Fruit fly (Drosophila melanogaster): ENCODE data around the gene ru.
A peak's percentile ranks its signal among the peaks of the same experiment; 100 is the strongest.

Gene ru

DNA sequence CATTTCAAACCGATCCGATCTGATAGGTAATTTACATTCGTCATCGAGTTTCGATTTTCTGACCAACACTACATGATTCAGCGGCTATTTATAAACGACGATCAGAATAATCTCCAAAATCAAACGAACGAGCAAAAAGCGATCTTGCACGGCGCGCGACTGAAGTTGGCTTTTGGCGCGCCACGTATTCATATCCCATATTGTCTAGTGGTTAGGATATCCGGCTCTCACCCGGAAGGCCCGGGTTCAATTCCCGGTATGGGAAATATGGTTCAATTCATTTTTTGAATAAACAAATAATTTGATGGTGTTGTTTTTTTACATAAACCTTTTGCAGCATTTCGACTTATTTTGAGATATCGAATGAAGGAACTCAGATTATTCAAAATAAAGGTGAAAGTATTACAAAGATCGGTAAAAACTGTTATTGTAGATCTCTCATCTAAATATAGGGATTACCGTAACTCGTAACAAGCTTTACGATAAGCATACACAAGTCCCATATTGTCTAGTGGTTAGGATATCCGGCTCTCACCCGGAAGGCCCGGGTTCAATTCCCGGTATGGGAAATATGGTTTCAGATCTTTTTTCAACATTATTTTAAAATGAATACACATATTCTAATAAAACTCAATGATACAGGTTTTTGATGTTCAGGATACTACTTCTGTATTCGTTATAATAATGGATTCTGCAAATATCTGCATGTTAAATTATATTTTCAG, 9.5 kb downstream of the ru start (continued):
- TF ChIP-seq Oaz (GFP tag; IDR thresholded peaks at IDR 0.05) (no peak), CG14860 (GFP tag; IDR thresholded peaks at IDR 0.05; ENCODE audit: partially characterized antibody) (peak; percentile 50; the same call in 1 of the 3 replicates), Dll (GFP tag; IDR thresholded peaks at IDR 0.05; ENCODE audit: partially characterized antibody) (peak; percentile 43; the same call in 1 of the 4 replicates), Ptx1 (GFP tag; IDR thresholded peaks at IDR 0.05) (no peak), CG14965 (GFP tag; optimal IDR thresholded peaks at IDR 0.05; ENCODE audit: borderline replicate concordance) (no peak), CoRest (tag; optimal IDR thresholded peaks at IDR 0.05) (no peak), CG14667 (GFP tag; IDR thresholded peaks at IDR 0.05) (no peak), knrl (GFP tag; IDR thresholded peaks at IDR 0.05; ENCODE audit: partially characterized antibody) (peak; percentile 50; the same call in 2 of the 3 replicates), maf-S (GFP tag; optimal IDR thresholded peaks at IDR 0.05) (no peak), CG12942 (GFP tag; optimal IDR thresholded peaks at IDR 0.05) (no peak), Ets65A (GFP tag) (no peak), CG10274 (GFP tag; optimal IDR thresholded peaks at IDR 0.05) (no peak), CG10147 (GFP tag; optimal IDR thresholded peaks at IDR 0.05) (no peak), PHDP (tag; optimal IDR thresholded peaks at IDR 0.05) (no peak), CG9215 (GFP tag; IDR thresholded peaks at IDR 0.05) (no peak), HLH4C (GFP tag; IDR thresholded peaks at IDR 0.05; ENCODE audit: partially characterized antibody) (peak; percentile 54), salm (tag; optimal IDR thresholded peaks at IDR 0.05) (no peak), ato (GFP tag; IDR thresholded peaks at IDR 0.05; ENCODE audit: partially characterized antibody) (no peak), Scr (GFP tag; IDR thresholded peaks at IDR 0.05; ENCODE audit: partially characterized antibody) (peak; percentile 52), ind (GFP tag; optimal IDR thresholded peaks at IDR 0.05) (no peak), CG10366 (GFP tag; IDR thresholded peaks at IDR 0.05) (no peak), CG5245 (GFP tag; optimal IDR thresholded peaks at IDR 0.05) (no peak), CG7372 (GFP tag; IDR thresholded peaks at IDR 0.05) (no peak), dpn (GFP tag; optimal IDR thresholded peaks at IDR 0.05) (no peak), CG11696 (GFP tag; IDR thresholded peaks at IDR 0.05) (no peak), Gsc (GFP tag; IDR thresholded peaks at IDR 0.05) (no peak), wek (GFP tag; optimal IDR thresholded peaks at IDR 0.05) (no peak), CG12769 (tag; optimal IDR thresholded peaks at IDR 0.05) (no peak), tup (GFP tag; optimal IDR thresholded peaks at IDR 0.05) (no peak), CG2129 (GFP tag; IDR thresholded peaks at IDR 0.05; ENCODE audit: partially characterized antibody) (peak; percentile 13; the same call in 1 of the 2 replicates), danr (GFP tag; IDR thresholded peaks at IDR 0.05) (no peak), cas (GFP tag; IDR thresholded peaks at IDR 0.05) (no peak), CG8290 (GFP tag; optimal IDR thresholded peaks at IDR 0.05) (peak; percentile 69), CG8290 (tag; optimal IDR thresholded peaks at IDR 0.05) (no peak), ab (GFP tag; optimal IDR thresholded peaks at IDR 0.05) (no peak), HLHmδ (GFP tag; optimal IDR thresholded peaks at IDR 0.05) (no peak), CG10565 (GFP tag; optimal IDR thresholded peaks at IDR 0.05) (no peak), CG1792 (GFP tag; optimal IDR thresholded peaks at IDR 0.05) (no peak), crol (GFP tag; IDR thresholded peaks at IDR 0.05) (no peak), Sin3A (optimal IDR thresholded peaks at IDR 0.05) (no peak), bbx (GFP tag; IDR thresholded peaks at IDR 0.05; ENCODE audit: partially characterized antibody) (peak; percentile 50; the same call in 1 of the 2 replicates), CG2199 (GFP tag; IDR thresholded peaks at IDR 0.05) (no peak), CG2875 (GFP tag; optimal IDR thresholded peaks at IDR 0.05) (no peak), CrebB (tag; optimal IDR thresholded peaks at IDR 0.05) (no peak), pho (GFP tag; optimal IDR thresholded peaks at IDR 0.05) (no peak), sens (GFP tag) (peak; percentile 16), NK7.1 (GFP tag; optimal IDR thresholded peaks at IDR 0.05) (no peak), Deaf1 (tag; optimal IDR thresholded peaks at IDR 0.05) (no peak), al (GFP tag; IDR thresholded peaks at IDR 0.05) (no peak), CG17361 (GFP tag; IDR thresholded peaks at IDR 0.05) (no peak), Xrp1 (GFP tag; IDR thresholded peaks at IDR 0.05) (no peak)

Measured in whole organism, embryonic.